Fruit fly (Drosophila melanogaster): Measurements from ENCODE around the gene Ca-alpha1T.

The Ca-alpha1T gene

dm6 chrX:6224225-6225190, 32.2 kb upstream of the Ca-alpha1T start, which contains the start of gene sqh (continued):
- peak; percentile 71 for TF ChIP-seq Max (GFP tag; optimal IDR thresholded peaks at IDR 0.05)
- peak; percentile 85 for TF ChIP-seq CG13775 (GFP tag; optimal IDR thresholded peaks at IDR 0.05)
- no peak for TF ChIP-seq hbn (GFP tag; IDR thresholded peaks at IDR 0.05; ENCODE audit: partially characterized antibody)
- peak; percentile 83 for TF ChIP-seq Vsx1 (GFP tag; optimal IDR thresholded peaks at IDR 0.05)
- peak; percentile 89 for TF ChIP-seq zfh1 (GFP tag; IDR thresholded peaks at IDR 0.05)
- peak; percentile 91 for TF ChIP-seq Fer1 (GFP tag; optimal IDR thresholded peaks at IDR 0.05)
- TF ChIP-seq NFAT (GFP tag; IDR thresholded peaks at IDR 0.05) = peak; percentile 84
- peak; percentile 58 for TF ChIP-seq CG1647 (GFP tag; optimal IDR thresholded peaks at IDR 0.05)
- peak; percentile 93 for TF ChIP-seq CG15269 (tag; optimal IDR thresholded peaks at IDR 0.05)
- no peak for TF ChIP-seq Sry-δ (GFP tag; optimal IDR thresholded peaks at IDR 0.05)
- TF ChIP-seq CG2712 (tag; optimal IDR thresholded peaks at IDR 0.05) = peak; percentile 88
- peak; percentile 72 for TF ChIP-seq slou (GFP tag; optimal IDR thresholded peaks at IDR 0.05)
- peak; percentile 93 for TF ChIP-seq z (GFP tag; IDR thresholded peaks at IDR 0.05)
- peak; percentile 44 for TF ChIP-seq Atf3 (GFP tag; optimal IDR thresholded peaks at IDR 0.05)

- TF ChIP-seq CG10543 (GFP tag; optimal IDR thresholded peaks at IDR 0.05) = peak; percentile 61
- no peak for TF ChIP-seq Poxn (GFP tag; IDR thresholded peaks at IDR 0.05)
- peak; percentile 55 for TF ChIP-seq kni (GFP tag; optimal IDR thresholded peaks at IDR 0.05)
- peak; percentile 16 for TF ChIP-seq Nf-YC (tag; optimal IDR thresholded peaks at IDR 0.05)
- TF ChIP-seq CG10147 (GFP tag; optimal IDR thresholded peaks at IDR 0.05) = peak; percentile 10
- no peak for TF ChIP-seq trh (GFP tag; optimal IDR thresholded peaks at IDR 0.05)
- no peak; the same call in 2 of the 3 replicates for TF ChIP-seq Opbp (GFP tag; IDR thresholded peaks at IDR 0.05; ENCODE audit: partially characterized antibody)
- TF ChIP-seq CG4328 (GFP tag; optimal IDR thresholded peaks at IDR 0.05) = peak; percentile 47
- TF ChIP-seq BEAF-32 (GFP tag; optimal IDR thresholded peaks at IDR 0.05) = peak; percentile 28
- no peak for TF ChIP-seq lola (GFP tag; optimal IDR thresholded peaks at IDR 0.05)
- TF ChIP-seq pzg (GFP tag; optimal IDR thresholded peaks at IDR 0.05) = peak; percentile 56
- peak; percentile 27; the same call in 1 of the 2 replicates for TF ChIP-seq amos (GFP tag; IDR thresholded peaks at IDR 0.05; ENCODE audit: partially characterized antibody)
- peak in 1 of 2 experiments; percentile 20 for TF ChIP-seq Hr78 (GFP tag; optimal IDR thresholded peaks at IDR 0.05)
- no peak for TF ChIP-seq Awh (GFP tag; IDR thresholded peaks at IDR 0.05)
- TF ChIP-seq gfzf (GFP tag; optimal IDR thresholded peaks at IDR 0.05) = peak; percentile 59
- no peak for TF ChIP-seq CG16779 (GFP tag; IDR thresholded peaks at IDR 0.05)
- no peak for TF ChIP-seq CG32772 (GFP tag; IDR thresholded peaks at IDR 0.05)
- TF ChIP-seq gro (GFP tag; optimal IDR thresholded peaks at IDR 0.05) = no peak
- peak; percentile 98 for TF ChIP-seq exex (tag; optimal IDR thresholded peaks at IDR 0.05)
- TF ChIP-seq stwl (tag; optimal IDR thresholded peaks at IDR 0.05) = peak; percentile 15
- TF ChIP-seq CG1832 (GFP tag; optimal IDR thresholded peaks at IDR 0.05) = peak; percentile 25
- TF ChIP-seq ssp (GFP tag; IDR thresholded peaks at IDR 0.05) = no peak
- no peak for TF ChIP-seq CG43689 (GFP tag; IDR thresholded peaks at IDR 0.05)
- TF ChIP-seq MTF-1 (GFP tag; optimal IDR thresholded peaks at IDR 0.05; ENCODE audit: borderline replicate concordance) = no peak
- TF ChIP-seq Dref (GFP tag; IDR thresholded peaks at IDR 0.05) = peak; percentile 76
- TF ChIP-seq mirr (GFP tag; optimal IDR thresholded peaks at IDR 0.05) = peak; percentile 85
- TF ChIP-seq CG7987 (GFP tag; optimal IDR thresholded peaks at IDR 0.05) = peak; percentile 8
- TF ChIP-seq zf30C (GFP tag; optimal IDR thresholded peaks at IDR 0.05) = no peak
- TF ChIP-seq CG17361 (GFP tag; IDR thresholded peaks at IDR 0.05) = no peak
- TF ChIP-seq Hmr (GFP tag; optimal IDR thresholded peaks at IDR 0.05) = peak; percentile 30
- TF ChIP-seq Camta (GFP tag; optimal IDR thresholded peaks at IDR 0.05) = no peak
- TF ChIP-seq unc-4 (GFP tag; IDR thresholded peaks at IDR 0.05; ENCODE audit: partially characterized antibody) = peak; percentile 52
Observed at dm6 chrX:6219845-6220345, 27.6 kb upstream of the Ca-alpha1T start, which contains the start of gene Efr. TSS of gene Efr (plus strand) at chrX:6219957.

All from whole organism, embryonic.